Fruit fly (Drosophila melanogaster) whole organism, pupa: ENCODE measurements around the gene Eig71Eh.

ENCODE experiments used
- CG12605 ChIP-seq: fragments of 200-800 bp; sonication (Bioruptor generic); IDR thresholded peaks from 2 replicates; pipeline ENCODE4 v1.3.6; 2022; ENCODE audit warnings: missing biosample characterization, missing genetic modification characterization
- CG13204 ChIP-seq: fragments of 200-800 bp; sonication (Bioruptor generic); optimal IDR thresholded peaks from 2 replicates; lab custom pipeline; 2018; ENCODE audit warnings: missing biosample characterization, mild to moderate bottlenecking, missing genetic modification characterization, moderate library complexity
- CG15710 ChIP-seq: fragments of 200-800 bp; sonication (Bioruptor generic); optimal IDR thresholded peaks from 2 replicates; lab custom pipeline; 2018; ENCODE audit warnings: missing biosample characterization, mild to moderate bottlenecking, missing genetic modification characterization, moderate library complexity
- CG8159 ChIP-seq: fragments of 200-800 bp; sonication (Bioruptor generic); optimal IDR thresholded peaks from 3 replicates; lab custom pipeline; 2018; ENCODE audit warnings: missing biosample characterization, mild to moderate bottlenecking, missing genetic modification characterization, moderate library complexity
- Ets98B ChIP-seq: fragments of 200-800 bp; sonication (Bioruptor generic); IDR thresholded peaks from 2 replicates; pipeline ENCODE4 v1.3.6; 2022; ENCODE audit warnings: missing biosample characterization, missing genetic modification characterization
- Pif1A ChIP-seq: fragments of 200-800 bp; sonication (Bioruptor generic); optimal IDR thresholded peaks from 3 replicates; lab custom pipeline; 2016; ENCODE audit warnings: missing biosample characterization, missing genetic modification characterization
- gl ChIP-seq: fragments of 200-800 bp; sonication (Bioruptor generic); optimal IDR thresholded peaks from 2 replicates; lab custom pipeline; 2018; ENCODE audit warnings: missing biosample characterization, mild to moderate bottlenecking, missing genetic modification characterization

DNA sequence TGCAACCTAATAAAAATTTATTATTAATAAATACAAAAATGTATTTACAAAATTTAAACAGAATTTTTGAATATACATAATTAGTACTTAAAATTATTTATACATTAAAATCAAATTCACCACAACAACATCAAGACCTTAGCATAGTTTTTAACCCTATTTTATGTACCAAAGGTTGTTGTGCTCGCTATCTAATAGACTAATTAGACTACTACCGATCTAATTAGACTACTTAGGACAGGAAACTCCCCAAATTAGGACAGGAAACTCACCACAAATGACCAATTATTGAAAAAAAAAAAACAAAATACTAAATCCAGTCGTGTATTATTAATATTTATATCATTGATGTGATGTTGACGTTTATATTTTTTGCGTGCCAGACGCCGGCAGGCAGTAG is 22.3 kb downstream of the Eig71Eh start:
- TF ChIP-seq CG15710 (tag; lab: Kevin White, UChicago) (no peak), CG13204 (GFP tag; lab: Kevin White, UChicago) (no peak), CG8159 (tag; lab: Kevin White, UChicago) (no peak), gl (no peak), Pif1A (no peak), Ets98B (no peak), CG12605 (GFP tag; lab: Robert Waterston, UW) (no peak)
